Worm (Caenorhabditis elegans): Measurements from ENCODE around the gene Y42H9AR.2.
A peak's percentile ranks its signal among the peaks of the same experiment; 100 is the strongest.

ce11 chrIV:8136005-8136512 lies 36.4 kb downstream of the Y42H9AR.2 start, which contains the start of the genes isp-1 and islo-1:
- TF ChIP-seq him-1 (tag; optimal IDR thresholded peaks at IDR 0.05): no peak
- peak; percentile 69 for TF ChIP-seq W03F9.2 (tag; optimal IDR thresholded peaks at IDR 0.05)
- TF ChIP-seq dao-5 (tag; optimal IDR thresholded peaks at IDR 0.05): no peak

All from whole organism, L4/young adult.